Fruit fly (Drosophila melanogaster): Measurements from ENCODE around the gene CG12502.

CG12502 gene

DNA sequence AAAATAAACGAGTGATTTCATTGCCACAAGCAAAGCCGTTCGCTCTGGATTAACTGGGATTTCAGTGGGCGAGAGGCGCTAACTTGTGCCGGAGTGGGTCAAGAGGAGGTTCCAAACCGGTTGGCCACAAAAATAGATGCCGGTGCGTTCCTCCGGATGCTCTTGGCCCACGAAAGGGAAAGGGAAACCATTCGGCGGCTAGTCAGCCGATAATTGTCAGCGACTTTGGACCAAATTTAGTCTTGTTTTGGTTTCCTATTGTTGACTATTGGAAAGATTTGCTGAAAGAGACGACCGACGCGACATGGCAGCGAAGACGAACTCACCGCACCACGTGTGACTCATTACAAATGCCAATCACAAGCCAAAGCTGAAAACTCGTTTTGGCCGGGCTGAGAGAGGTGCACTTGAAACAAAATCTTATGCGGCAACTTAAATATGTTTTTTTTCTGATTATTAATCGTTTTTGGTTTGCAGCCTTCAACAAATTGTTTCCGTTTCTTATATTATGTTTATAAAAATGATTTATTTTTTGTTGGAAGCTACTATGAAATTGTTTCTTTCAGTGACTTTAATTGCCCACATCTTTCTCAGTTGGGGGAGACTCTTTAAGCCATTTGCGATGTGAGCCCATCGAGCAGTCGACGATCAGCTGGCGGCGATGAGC, 30.3 kb downstream of the CG12502 start, which contains the start of gene CG34056 (continued):
- TF ChIP-seq ci (GFP tag; IDR thresholded peaks at IDR 0.05) (peak; percentile 98), CG10431 (GFP tag; optimal IDR thresholded peaks at IDR 0.05) (peak; percentile 46), CG9797 (GFP tag; optimal IDR thresholded peaks at IDR 0.05) (peak; percentile 31), MBD-R2 (GFP tag; IDR thresholded peaks at IDR 0.05) (peak; percentile 93), HLH4C (GFP tag; IDR thresholded peaks at IDR 0.05; ENCODE audit: partially characterized antibody) (no peak), CG18764 (GFP tag; optimal IDR thresholded peaks at IDR 0.05) (peak; percentile 91), ERR (GFP tag; optimal IDR thresholded peaks at IDR 0.05) (peak; percentile 59), dati (GFP tag; IDR thresholded peaks at IDR 0.05) (peak; percentile 86), Dref (GFP tag; IDR thresholded peaks at IDR 0.05) (no peak), Adf1 (GFP tag; IDR thresholded peaks at IDR 0.05) (peak; percentile 60), CG12769 (tag; optimal IDR thresholded peaks at IDR 0.05) (peak; percentile 94), zen2 (GFP tag; IDR thresholded peaks at IDR 0.05; ENCODE audit: partially characterized antibody) (no peak), CG2129 (GFP tag; IDR thresholded peaks at IDR 0.05; ENCODE audit: partially characterized antibody) (no peak), Pdp1 (GFP tag; optimal IDR thresholded peaks at IDR 0.05) (peak; percentile 85), Fer3 (tag; optimal IDR thresholded peaks at IDR 0.05) (peak; percentile 95), CG3407 (GFP tag; optimal IDR thresholded peaks at IDR 0.05) (peak; percentile 84), CG13287 (GFP tag; IDR thresholded peaks at IDR 0.05; ENCODE audit: partially characterized antibody) (no peak), CG7271 (tag; optimal IDR thresholded peaks at IDR 0.05) (peak; percentile 66), sd (tag; optimal IDR thresholded peaks at IDR 0.05) (peak; percentile 77), CG6791 (GFP tag; IDR thresholded peaks at IDR 0.05; ENCODE audit: partially characterized antibody) (no peak), CG18476 (GFP tag; optimal IDR thresholded peaks at IDR 0.05) (peak; percentile 91), NFAT (GFP tag; IDR thresholded peaks at IDR 0.05) (peak; percentile 95), CG12219 (GFP tag; optimal IDR thresholded peaks at IDR 0.05) (peak; percentile 80), tna (GFP tag; IDR thresholded peaks at IDR 0.05; ENCODE audit: partially characterized antibody) (no peak), CG18619 (GFP tag; optimal IDR thresholded peaks at IDR 0.05) (peak; percentile 74), CG8388 (GFP tag; optimal IDR thresholded peaks at IDR 0.05) (peak; percentile 91), gfzf (GFP tag; optimal IDR thresholded peaks at IDR 0.05) (no peak), so (GFP tag; IDR thresholded peaks at IDR 0.05) (peak; percentile 94), cg (GFP tag; optimal IDR thresholded peaks at IDR 0.05) (no peak), en (GFP tag; optimal IDR thresholded peaks at IDR 0.05) (peak; percentile 54), crp (GFP tag; optimal IDR thresholded peaks at IDR 0.05) (peak in 1 of 2 experiments; percentile 48), gsb (GFP tag; IDR thresholded peaks at IDR 0.05) (peak; percentile 94), pnt (GFP tag; optimal IDR thresholded peaks at IDR 0.05) (peak; percentile 83), croc (GFP tag; conservative IDR thresholded peaks at IDR 0.05) (peak; percentile 83), dmrt99B (tag; optimal IDR thresholded peaks at IDR 0.05) (peak; percentile 97), CG16779 (GFP tag; IDR thresholded peaks at IDR 0.05) (peak; percentile 76), peb (GFP tag; IDR thresholded peaks at IDR 0.05) (peak; percentile 91), CG10147 (GFP tag; optimal IDR thresholded peaks at IDR 0.05) (peak; percentile 95), CG14667 (GFP tag; IDR thresholded peaks at IDR 0.05) (peak; percentile 91), slbo (GFP tag; IDR thresholded peaks at IDR 0.05) (peak; percentile 90), Rx (GFP tag; IDR thresholded peaks at IDR 0.05) (peak; percentile 96), crc (GFP tag; optimal IDR thresholded peaks at IDR 0.05) (peak; percentile 85), CG8924 (tag; optimal IDR thresholded peaks at IDR 0.05) (peak; percentile 88), NK7.1 (GFP tag; optimal IDR thresholded peaks at IDR 0.05) (peak; percentile 86), CG15696 (tag; optimal IDR thresholded peaks at IDR 0.05) (peak; percentile 80), nerfin-1 (tag; optimal IDR thresholded peaks at IDR 0.05) (peak; percentile 98), run (tag; optimal IDR thresholded peaks at IDR 0.05) (peak; percentile 91), Nf-YB (GFP tag; optimal IDR thresholded peaks at IDR 0.05) (peak; percentile 73), CG13624 (GFP tag; optimal IDR thresholded peaks at IDR 0.05) (peak; percentile 84)
